Fruit fly (Drosophila melanogaster) whole organism, embryonic: ENCODE measurements around the gene CG18262.

Experiments
- CG11456 ChIP-seq: fragments of 200-800 bp; sonication (Bioruptor generic); IDR thresholded peaks from 3 replicates; pipeline ENCODE4 v1.3.6; 2022; ENCODE audit warnings: missing biosample characterization, missing genetic modification characterization
- onecut ChIP-seq: fragments of 200-800 bp; sonication (Bioruptor generic); IDR thresholded peaks from 2 replicates; pipeline ENCODE4 v1.3.6; 2022; ENCODE audit warnings: missing biosample characterization, missing genetic modification characterization

- TF ChIP-seq onecut (GFP tag; lab: Robert Waterston, UW) (peak; percentile 48; the same call in 1 of the 2 replicates), CG11456 (GFP tag; lab: Robert Waterston, UW) (peak; percentile 70; the same call in 2 of the 3 replicates)
Observed at dm6 chrX:8193017-8193556, 40.3 kb downstream of the CG18262 start.
